ENCODE assay signal across 1 fruit fly cellular context in genomic region chr2L:14047170-14047632, dm6.
TF ChIP-seq lines count a peak whose summit lies in the region.

TSS of gene NimC4 (plus strand) at chr2L:14047582.

TF ChIP-seq in whole organism, embryonic, 481 proteins besides CTCF, POLR2A, EP300 and RAD21 (continued from another document and continues in another):
- TF ChIP-seq pum (GFP tag; optimal IDR thresholded peaks at IDR 0.05; lab: Kevin White, UChicago): peak; percentile 84
- TF ChIP-seq Stat92E (GFP tag; optimal IDR thresholded peaks at IDR 0.05; lab: Kevin White, UChicago): peak in 1 of 3 experiments; percentile 80
- no peak for TF ChIP-seq hbn (GFP tag; IDR thresholded peaks at IDR 0.05; lab: Robert Waterston, UW; ENCODE audit: partially characterized antibody)
- TF ChIP-seq cg (GFP tag; optimal IDR thresholded peaks at IDR 0.05; lab: Kevin White, UChicago): no peak
- no peak for TF ChIP-seq CG6854 (GFP tag; optimal IDR thresholded peaks at IDR 0.05; lab: Kevin White, UChicago)
- no peak for TF ChIP-seq Fer1 (GFP tag; optimal IDR thresholded peaks at IDR 0.05; lab: Kevin White, UChicago)
- peak; percentile 45 for TF ChIP-seq Dad (GFP tag; optimal IDR thresholded peaks at IDR 0.05; lab: Kevin White, UChicago)
- TF ChIP-seq CG4854 (GFP tag; optimal IDR thresholded peaks at IDR 0.05; lab: Kevin White, UChicago): peak; percentile 61
- peak; percentile 81; the same call in 2 of the 3 replicates for TF ChIP-seq CG34422 (GFP tag; IDR thresholded peaks at IDR 0.05; lab: Robert Waterston, UW)
- TF ChIP-seq Dbx (GFP tag; IDR thresholded peaks at IDR 0.05; lab: Robert Waterston, UW): no peak
- peak; percentile 99 for TF ChIP-seq CG4404 (GFP tag; IDR thresholded peaks at IDR 0.05; lab: Robert Waterston, UW)
- no peak for TF ChIP-seq zen2 (GFP tag; IDR thresholded peaks at IDR 0.05; lab: Robert Waterston, UW; ENCODE audit: partially characterized antibody)
- TF ChIP-seq CG15479 (GFP tag; optimal IDR thresholded peaks at IDR 0.05; lab: Kevin White, UChicago): peak; percentile 96
- TF ChIP-seq sens (GFP tag; lab: Kevin White, UChicago): peak; percentile 99
- peak; percentile 49 for TF ChIP-seq Myb (GFP tag; optimal IDR thresholded peaks at IDR 0.05; lab: Kevin White, UChicago)
- no peak for TF ChIP-seq CG4282 (GFP tag; optimal IDR thresholded peaks at IDR 0.05; lab: Kevin White, UChicago)
- TF ChIP-seq ci (GFP tag; IDR thresholded peaks at IDR 0.05; lab: Robert Waterston, UW): peak; percentile 70; the same call in 2 of the 3 replicates
- no peak for TF ChIP-seq pita (GFP tag; optimal IDR thresholded peaks at IDR 0.05; lab: Kevin White, UChicago)
- no peak for TF ChIP-seq Jarid2 (GFP tag; optimal IDR thresholded peaks at IDR 0.05; lab: Kevin White, UChicago)
- no peak for TF ChIP-seq pfk (GFP tag; optimal IDR thresholded peaks at IDR 0.05; lab: Kevin White, UChicago)
- TF ChIP-seq CG3163 (GFP tag; optimal IDR thresholded peaks at IDR 0.05; lab: Kevin White, UChicago): peak; percentile 33
- peak; percentile 41; the same call in 1 of the 2 replicates for TF ChIP-seq CG11247 (GFP tag; IDR thresholded peaks at IDR 0.05; lab: Robert Waterston, UW)
- no peak for TF ChIP-seq CG9797 (GFP tag; optimal IDR thresholded peaks at IDR 0.05; lab: Kevin White, UChicago)
- peak; percentile 59; the same call in 1 of the 2 replicates for TF ChIP-seq Gsc (GFP tag; IDR thresholded peaks at IDR 0.05; lab: Robert Waterston, UW)
- peak; percentile 84 for TF ChIP-seq CG4424 (GFP tag; optimal IDR thresholded peaks at IDR 0.05; lab: Kevin White, UChicago)
- no peak for TF ChIP-seq CG9817 (tag; optimal IDR thresholded peaks at IDR 0.05; lab: Kevin White, UChicago)
- peak; percentile 95 for TF ChIP-seq CG2712 (tag; optimal IDR thresholded peaks at IDR 0.05; lab: Kevin White, UChicago)
- TF ChIP-seq kni (GFP tag; optimal IDR thresholded peaks at IDR 0.05; lab: Kevin White, UChicago): peak; percentile 36
- TF ChIP-seq CG12769 (tag; optimal IDR thresholded peaks at IDR 0.05; lab: Kevin White, UChicago): no peak
- TF ChIP-seq Max (GFP tag; optimal IDR thresholded peaks at IDR 0.05; lab: Kevin White, UChicago): peak; percentile 67
- TF ChIP-seq zfh1 (GFP tag; IDR thresholded peaks at IDR 0.05; lab: Robert Waterston, UW): peak; percentile 96
- TF ChIP-seq CG13775 (GFP tag; optimal IDR thresholded peaks at IDR 0.05; lab: Kevin White, UChicago): peak; percentile 91
- no peak for TF ChIP-seq cwo (GFP tag; optimal IDR thresholded peaks at IDR 0.05; lab: Kevin White, UChicago)
- TF ChIP-seq NFAT (GFP tag; IDR thresholded peaks at IDR 0.05; lab: Robert Waterston, UW): peak; percentile 47; the same call in 1 of the 2 replicates
- no peak for TF ChIP-seq unc-4 (GFP tag; IDR thresholded peaks at IDR 0.05; lab: Robert Waterston, UW; ENCODE audit: partially characterized antibody)
- 0 out of 2 replicates have a peak, but pooled peaks have one; percentile 11 for TF ChIP-seq esg (GFP tag; conservative IDR thresholded peaks at IDR 0.05; lab: Robert Waterston, UW)
- 0 out of 3 replicates have a peak, but pooled peaks have one; percentile 55 for TF ChIP-seq CG11093 (GFP tag; IDR thresholded peaks at IDR 0.05; lab: Robert Waterston, UW)
- peak; percentile 63 for TF ChIP-seq shn (GFP tag; optimal IDR thresholded peaks at IDR 0.05; lab: Kevin White, UChicago)
- TF ChIP-seq CrebB (tag; optimal IDR thresholded peaks at IDR 0.05; lab: Kevin White, UChicago): no peak
- peak; percentile 91 for TF ChIP-seq Neu2 (GFP tag; optimal IDR thresholded peaks at IDR 0.05; lab: Kevin White, UChicago; ENCODE audit: borderline replicate concordance)
- no peak for TF ChIP-seq CG31365 (tag; optimal IDR thresholded peaks at IDR 0.05; lab: Kevin White, UChicago)
- peak; percentile 20 for TF ChIP-seq nom (GFP tag; optimal IDR thresholded peaks at IDR 0.05; lab: Kevin White, UChicago)
- TF ChIP-seq MBD-R2 (GFP tag; IDR thresholded peaks at IDR 0.05; lab: Robert Waterston, UW): no peak
- peak; percentile 86 for TF ChIP-seq CG16815 (GFP tag; optimal IDR thresholded peaks at IDR 0.05; lab: Kevin White, UChicago)
- peak; percentile 74 for TF ChIP-seq CG8388 (GFP tag; optimal IDR thresholded peaks at IDR 0.05; lab: Kevin White, UChicago)
- peak; percentile 65 for TF ChIP-seq sob (GFP tag; IDR thresholded peaks at IDR 0.05; lab: Robert Waterston, UW)
- peak; percentile 35 for TF ChIP-seq CG11723 (GFP tag; optimal IDR thresholded peaks at IDR 0.05; lab: Kevin White, UChicago)
- TF ChIP-seq Sin3A (optimal IDR thresholded peaks at IDR 0.05; lab: Kevin White, UChicago): no peak
- no peak for TF ChIP-seq CG10543 (GFP tag; optimal IDR thresholded peaks at IDR 0.05; lab: Kevin White, UChicago)
- TF ChIP-seq CG2889 (GFP tag; IDR thresholded peaks at IDR 0.05; lab: Robert Waterston, UW): 0 out of 3 replicates have a peak, but pooled peaks have one; percentile 27
- no peak for TF ChIP-seq psq (GFP tag; optimal IDR thresholded peaks at IDR 0.05; lab: Kevin White, UChicago)
- no peak for TF ChIP-seq knrl (GFP tag; IDR thresholded peaks at IDR 0.05; lab: Robert Waterston, UW; ENCODE audit: partially characterized antibody)
- no peak for TF ChIP-seq dimm (GFP tag; IDR thresholded peaks at IDR 0.05; lab: Robert Waterston, UW)
- no peak for TF ChIP-seq CG13287 (GFP tag; IDR thresholded peaks at IDR 0.05; lab: Robert Waterston, UW; ENCODE audit: partially characterized antibody)
- TF ChIP-seq btn (GFP tag; optimal IDR thresholded peaks at IDR 0.05; lab: Kevin White, UChicago): peak; percentile 68
- peak; percentile 76 for TF ChIP-seq CG33213 (GFP tag; optimal IDR thresholded peaks at IDR 0.05; lab: Kevin White, UChicago)
- peak; percentile 73 for TF ChIP-seq Ssrp (tag; optimal IDR thresholded peaks at IDR 0.05; lab: Kevin White, UChicago)
- peak; percentile 52 for TF ChIP-seq tap (tag; optimal IDR thresholded peaks at IDR 0.05; lab: Kevin White, UChicago)
- TF ChIP-seq Sry-β (GFP tag; optimal IDR thresholded peaks at IDR 0.05; lab: Kevin White, UChicago): peak; percentile 6
- peak; percentile 82; the same call in 2 of the 3 replicates for TF ChIP-seq CG2199 (GFP tag; IDR thresholded peaks at IDR 0.05; lab: Robert Waterston, UW)
- TF ChIP-seq gfzf (GFP tag; optimal IDR thresholded peaks at IDR 0.05; lab: Kevin White, UChicago): no peak
- no peak for TF ChIP-seq D19B (GFP tag; optimal IDR thresholded peaks at IDR 0.05; lab: Kevin White, UChicago)
- TF ChIP-seq klu (GFP tag; IDR thresholded peaks at IDR 0.05; lab: Robert Waterston, UW): no peak
- TF ChIP-seq pan (optimal IDR thresholded peaks at IDR 0.05; lab: Kevin White, UChicago): no peak
- peak in 1 of 2 experiments; percentile 58 for TF ChIP-seq pan (GFP tag; optimal IDR thresholded peaks at IDR 0.05 in 1 of 2, IDR thresholded peaks at IDR 0.05 in 1 of 2)
- TF ChIP-seq CG14050 (GFP tag; IDR thresholded peaks at IDR 0.05; lab: Robert Waterston, UW): no peak
- no peak for TF ChIP-seq Hmr (GFP tag; optimal IDR thresholded peaks at IDR 0.05; lab: Kevin White, UChicago)
- peak; percentile 41; the same call in 1 of the 2 replicates for TF ChIP-seq ap (GFP tag; IDR thresholded peaks at IDR 0.05; lab: Robert Waterston, UW)
- peak; percentile 33 for TF ChIP-seq her (GFP tag; optimal IDR thresholded peaks at IDR 0.05; lab: Kevin White, UChicago)
- TF ChIP-seq sna (GFP tag; IDR thresholded peaks at IDR 0.05; lab: Robert Waterston, UW; ENCODE audit: partially characterized antibody): no peak
- TF ChIP-seq chn (GFP tag; optimal IDR thresholded peaks at IDR 0.05; lab: Kevin White, UChicago): peak; percentile 87
- peak; percentile 98 for TF ChIP-seq ac (GFP tag; optimal IDR thresholded peaks at IDR 0.05; lab: Kevin White, UChicago)
- no peak for TF ChIP-seq CG15514 (GFP tag; optimal IDR thresholded peaks at IDR 0.05; lab: Kevin White, UChicago)
- peak; percentile 32 for TF ChIP-seq onecut (GFP tag; IDR thresholded peaks at IDR 0.05; lab: Robert Waterston, UW)
- no peak for TF ChIP-seq al (GFP tag; IDR thresholded peaks at IDR 0.05; lab: Robert Waterston, UW)
- TF ChIP-seq CG32772 (GFP tag; IDR thresholded peaks at IDR 0.05; lab: Robert Waterston, UW): peak; percentile 78
- peak; percentile 86 for TF ChIP-seq CG8290 (GFP tag; optimal IDR thresholded peaks at IDR 0.05; lab: Kevin White, UChicago)
- TF ChIP-seq CG8290 (tag; optimal IDR thresholded peaks at IDR 0.05; lab: Kevin White, UChicago): peak; percentile 17 to 20
- peak; percentile 31 for TF ChIP-seq CG2116 (GFP tag; optimal IDR thresholded peaks at IDR 0.05; lab: Kevin White, UChicago)
- no peak for TF ChIP-seq Bteb2 (GFP tag; optimal IDR thresholded peaks at IDR 0.05; lab: Kevin White, UChicago)
- TF ChIP-seq CG12236 (GFP tag; optimal IDR thresholded peaks at IDR 0.05; lab: Kevin White, UChicago): peak; percentile 78
- peak; percentile 41; the same call in 1 of the 2 replicates for TF ChIP-seq ssp (GFP tag; IDR thresholded peaks at IDR 0.05; lab: Robert Waterston, UW)
- peak; percentile 62 for TF ChIP-seq NK7.1 (GFP tag; optimal IDR thresholded peaks at IDR 0.05; lab: Kevin White, UChicago)
- no peak for TF ChIP-seq CG15269 (tag; optimal IDR thresholded peaks at IDR 0.05; lab: Kevin White, UChicago)
- TF ChIP-seq CG9437 (GFP tag; optimal IDR thresholded peaks at IDR 0.05; lab: Kevin White, UChicago): peak; percentile 5
- peak; percentile 84 for TF ChIP-seq CG2202 (tag; optimal IDR thresholded peaks at IDR 0.05; lab: Kevin White, UChicago)
- TF ChIP-seq chm (GFP tag; IDR thresholded peaks at IDR 0.05; lab: Robert Waterston, UW): peak; percentile 47; the same call in 1 of the 2 replicates
- peak; percentile 43 for TF ChIP-seq ATbp (GFP tag; optimal IDR thresholded peaks at IDR 0.05; lab: Kevin White, UChicago)
- TF ChIP-seq p53 (GFP tag; optimal IDR thresholded peaks at IDR 0.05; lab: Kevin White, UChicago): peak; percentile 38
- TF ChIP-seq ham (GFP tag; IDR thresholded peaks at IDR 0.05; lab: Robert Waterston, UW): no peak
- TF ChIP-seq toy (GFP tag; IDR thresholded peaks at IDR 0.05; lab: Robert Waterston, UW): 0 out of 2 replicates have a peak, but pooled peaks have one; percentile 35
- TF ChIP-seq dpn (GFP tag; optimal IDR thresholded peaks at IDR 0.05; lab: Kevin White, UChicago): peak; percentile 58 to 72
- no peak for TF ChIP-seq hb (GFP tag; IDR thresholded peaks at IDR 0.05; lab: Robert Waterston, UW; ENCODE audit: partially characterized antibody)
- peak; percentile 60 for TF ChIP-seq CG7745 (tag; optimal IDR thresholded peaks at IDR 0.05; lab: Kevin White, UChicago)
- peak; percentile 49 for TF ChIP-seq crc (GFP tag; optimal IDR thresholded peaks at IDR 0.05; lab: Kevin White, UChicago)
- peak in 1 of 3 experiments; percentile 94 for TF ChIP-seq lola (GFP tag; optimal IDR thresholded peaks at IDR 0.05; lab: Kevin White, UChicago)
- TF ChIP-seq Rfx (GFP tag; IDR thresholded peaks at IDR 0.05; lab: Robert Waterston, UW): peak; percentile 28; the same call in 1 of the 2 replicates
- peak; percentile 85 for TF ChIP-seq CG31441 (GFP tag; IDR thresholded peaks at IDR 0.05; lab: Robert Waterston, UW)
- TF ChIP-seq usp (GFP tag; optimal IDR thresholded peaks at IDR 0.05; lab: Kevin White, UChicago): no peak
- 0 out of 2 replicates have a peak, but pooled peaks have one; percentile 32 for TF ChIP-seq CG14441 (GFP tag; IDR thresholded peaks at IDR 0.05; lab: Robert Waterston, UW)
- peak; percentile 92 for TF ChIP-seq trem (tag; optimal IDR thresholded peaks at IDR 0.05; lab: Kevin White, UChicago)
- TF ChIP-seq CG12659 (GFP tag; optimal IDR thresholded peaks at IDR 0.05; lab: Kevin White, UChicago): no peak
- no peak for TF ChIP-seq slbo (GFP tag; IDR thresholded peaks at IDR 0.05; lab: Robert Waterston, UW)
- no peak for TF ChIP-seq run (tag; optimal IDR thresholded peaks at IDR 0.05; lab: Kevin White, UChicago)
- peak; percentile 2 for TF ChIP-seq oc (tag; optimal IDR thresholded peaks at IDR 0.05; lab: Kevin White, UChicago)
- peak; percentile 65 for TF ChIP-seq CG12155 (GFP tag; optimal IDR thresholded peaks at IDR 0.05; lab: Kevin White, UChicago)
- TF ChIP-seq Ptx1 (GFP tag; IDR thresholded peaks at IDR 0.05; lab: Robert Waterston, UW): peak; percentile 52; the same call in 1 of the 2 replicates
- TF ChIP-seq CG15601 (tag; optimal IDR thresholded peaks at IDR 0.05; lab: Kevin White, UChicago): peak; percentile 46
- TF ChIP-seq bsh (GFP tag; optimal IDR thresholded peaks at IDR 0.05; lab: Kevin White, UChicago): peak in 1 of 2 experiments; percentile 81
- no peak; the same call in 1 of the 2 replicates for TF ChIP-seq CG11085 (GFP tag; IDR thresholded peaks at IDR 0.05; lab: Robert Waterston, UW)
- peak; percentile 87 for TF ChIP-seq gcm (GFP tag; optimal IDR thresholded peaks at IDR 0.05; lab: Kevin White, UChicago)
- peak; percentile 69 for TF ChIP-seq Spps (tag; optimal IDR thresholded peaks at IDR 0.05; lab: Kevin White, UChicago)
- TF ChIP-seq croc (GFP tag; conservative IDR thresholded peaks at IDR 0.05; lab: Robert Waterston, UW): peak; percentile 88
- TF ChIP-seq org-1 (GFP tag; optimal IDR thresholded peaks at IDR 0.05; lab: Kevin White, UChicago): peak; percentile 72
- peak; percentile 70 for TF ChIP-seq CG8089 (GFP tag; optimal IDR thresholded peaks at IDR 0.05; lab: Kevin White, UChicago)
- peak; percentile 97 for TF ChIP-seq dan (GFP tag; IDR thresholded peaks at IDR 0.05; lab: Robert Waterston, UW)
- TF ChIP-seq sisA (GFP tag; IDR thresholded peaks at IDR 0.05; lab: Robert Waterston, UW): peak; percentile 66
- TF ChIP-seq CG3838 (GFP tag; optimal IDR thresholded peaks at IDR 0.05; lab: Kevin White, UChicago): peak; percentile 34
- peak; percentile 69 for TF ChIP-seq CG9609 (GFP tag; optimal IDR thresholded peaks at IDR 0.05; lab: Kevin White, UChicago)
- TF ChIP-seq az2 (GFP tag; optimal IDR thresholded peaks at IDR 0.05; lab: Kevin White, UChicago): peak; percentile 84
- TF ChIP-seq Xrp1 (GFP tag; IDR thresholded peaks at IDR 0.05; lab: Robert Waterston, UW): peak; percentile 96
- TF ChIP-seq CG10366 (GFP tag; IDR thresholded peaks at IDR 0.05; lab: Robert Waterston, UW): peak; percentile 21
- no peak for TF ChIP-seq emc (GFP tag; optimal IDR thresholded peaks at IDR 0.05; lab: Kevin White, UChicago)
- TF ChIP-seq Hr3 (GFP tag; optimal IDR thresholded peaks at IDR 0.05; lab: Kevin White, UChicago): peak; percentile 69
- peak; percentile 85 for TF ChIP-seq CG10267 (tag; optimal IDR thresholded peaks at IDR 0.05; lab: Kevin White, UChicago)
- no peak for TF ChIP-seq kah (GFP tag; optimal IDR thresholded peaks at IDR 0.05; lab: Kevin White, UChicago)
- TF ChIP-seq CG12942 (GFP tag; optimal IDR thresholded peaks at IDR 0.05; lab: Kevin White, UChicago): peak; percentile 37
- TF ChIP-seq sd (tag; optimal IDR thresholded peaks at IDR 0.05; lab: Kevin White, UChicago): no peak
- TF ChIP-seq stwl (tag; optimal IDR thresholded peaks at IDR 0.05; lab: Kevin White, UChicago): peak; percentile 71
- no peak for TF ChIP-seq CG14014 (GFP tag; IDR thresholded peaks at IDR 0.05; lab: Robert Waterston, UW)
